Worm (Caenorhabditis elegans): ENCODE results near the gene srj-14.
A peak's percentile ranks its signal among the peaks of the same experiment; 100 is the strongest.

The srj-14 gene

DNA sequence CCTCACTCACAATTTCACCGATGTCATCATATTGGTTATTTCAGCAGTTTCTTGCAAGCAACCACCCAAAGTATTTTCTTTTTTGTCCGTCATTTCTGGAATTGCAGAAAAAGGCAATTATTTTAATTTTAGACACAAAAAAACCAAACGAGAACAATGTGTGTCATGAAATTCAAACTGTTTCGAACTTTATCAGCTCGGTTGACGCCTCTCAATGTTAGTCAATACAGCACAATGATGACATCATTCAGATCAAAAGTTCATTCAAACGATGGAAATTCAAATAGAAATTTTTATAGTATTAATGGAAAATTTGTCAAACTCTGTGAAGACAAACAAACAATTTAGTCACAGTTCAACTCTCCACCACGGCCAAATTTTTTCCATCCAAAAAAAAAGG is 22.4 kb downstream of the srj-14 start, which contains the start of gene fbxa-105:
TSS of gene fbxa-105 (minus strand) at position 97 of the 400 bp plus-strand sequence.
- TF ChIP-seq fkh-10 (GFP tag; optimal IDR thresholded peaks at IDR 0.05) = no peak
- no peak for TF ChIP-seq efl-1 (optimal IDR thresholded peaks at IDR 0.05)
- peak in 1 of 2 experiments; percentile 19 for TF ChIP-seq efl-1 (GFP tag; optimal IDR thresholded peaks at IDR 0.05 in 1 of 2)
- peak; percentile 3 for TF ChIP-seq elt-2 (tag; optimal IDR thresholded peaks at IDR 0.05)

DNA sequence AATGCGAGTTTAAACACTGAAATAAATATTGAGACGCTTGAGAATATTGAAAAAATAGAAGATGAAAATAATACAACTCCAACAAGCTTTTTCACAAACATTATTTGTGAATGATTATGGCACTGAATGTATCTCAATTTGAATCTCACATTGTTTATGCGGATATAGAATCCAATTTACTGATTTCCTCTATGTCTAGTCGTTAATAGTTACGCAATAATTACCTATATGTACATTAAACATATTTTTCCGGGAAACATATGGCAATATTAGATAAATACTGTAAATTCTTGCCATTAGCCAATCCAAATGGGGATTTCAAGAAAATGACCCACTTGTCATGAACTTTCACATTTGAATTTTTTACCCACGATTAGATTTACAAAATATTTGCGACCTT is 25.9 kb downstream of the srj-14 start, which contains the start of gene srx-9:
TSS of gene srx-9 (minus strand) at position 101 of the 400 bp plus-strand sequence.
- no peak for TF ChIP-seq fkh-10 (GFP tag; optimal IDR thresholded peaks at IDR 0.05)

DNA sequence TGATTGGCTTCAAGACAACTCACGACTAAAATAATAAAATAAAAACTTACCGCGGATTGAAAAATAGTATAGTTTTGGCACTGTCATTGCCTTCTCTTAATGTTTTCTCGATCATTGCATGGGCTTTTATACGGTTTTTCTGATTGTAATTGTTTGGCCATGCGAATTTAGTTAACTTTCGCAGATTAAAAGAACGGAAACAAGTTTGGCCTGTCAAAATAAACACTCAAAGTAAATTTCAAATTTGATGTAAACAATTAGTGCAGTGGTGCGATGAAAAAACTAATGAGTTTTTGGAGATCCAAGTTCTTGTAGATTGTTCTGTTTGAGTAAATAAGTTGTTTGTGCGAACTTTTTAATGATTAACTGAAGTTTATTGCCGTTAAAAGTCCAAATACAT is 29.7 kb downstream of the srj-14 start, which contains the start of gene gst-41:
TSS of gene gst-41 (minus strand) at position 101 of the 400 bp plus-strand sequence.
- TF ChIP-seq mep-1 (tag; optimal IDR thresholded peaks at IDR 0.05) (no peak), egl-27 (tag; optimal IDR thresholded peaks at IDR 0.05) (no peak), lin-13 (GFP tag; optimal IDR thresholded peaks at IDR 0.05) (no peak), sox-4 (tag; optimal IDR thresholded peaks at IDR 0.05) (no peak), efl-3 (GFP tag; optimal IDR thresholded peaks at IDR 0.05) (no peak), snpc-4 (tag; optimal IDR thresholded peaks at IDR 0.05) (no peak), skn-1 (tag; optimal IDR thresholded peaks at IDR 0.05) (no peak), egl-13 (tag; optimal IDR thresholded peaks at IDR 0.05) (no peak), tbx-2 (tag; optimal IDR thresholded peaks at IDR 0.05) (no peak), fos-1 (tag; optimal IDR thresholded peaks at IDR 0.05) (no peak), ceh-8 (GFP tag; optimal IDR thresholded peaks at IDR 0.05) (no peak), unc-62 (GFP tag; optimal IDR thresholded peaks at IDR 0.05) (no peak), fkh-4 (tag; optimal IDR thresholded peaks at IDR 0.05; ENCODE audit: borderline replicate concordance) (no peak), lir-3 (tag; optimal IDR thresholded peaks at IDR 0.05; ENCODE audit: poor library complexity) (no peak)

DNA sequence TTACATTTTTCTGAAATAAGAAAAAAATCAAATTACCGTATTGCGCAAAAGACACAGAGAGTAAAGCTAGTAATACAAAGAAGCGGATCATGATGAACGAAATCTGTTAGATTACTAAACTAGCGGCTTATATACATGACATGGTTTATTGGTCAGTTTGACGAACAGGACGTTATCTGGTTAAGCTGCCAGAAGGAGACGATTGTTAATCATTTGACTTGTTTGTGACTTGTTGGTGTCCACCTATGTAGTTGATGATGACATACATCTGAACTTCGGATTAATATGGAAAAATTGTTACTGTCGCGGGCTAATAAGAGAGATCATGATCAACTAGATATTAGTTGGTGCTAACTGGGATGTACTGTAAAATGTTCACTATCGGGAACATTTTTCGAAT is 30.6 kb downstream of the srj-14 start, which contains the start of gene cnc-9:
TSS of gene cnc-9 (minus strand) at position 101 of the 400 bp plus-strand sequence.
- TF ChIP-seq nhr-76 (tag; optimal IDR thresholded peaks at IDR 0.05) (no peak), irx-1 (tag; optimal IDR thresholded peaks at IDR 0.05) (no peak), efl-1 (optimal IDR thresholded peaks at IDR 0.05) (no peak), efl-1 (GFP tag; optimal IDR thresholded peaks at IDR 0.05 in 1 of 2) (peak in 1 of 2 experiments; percentile 4), lin-13 (GFP tag; optimal IDR thresholded peaks at IDR 0.05) (no peak)

DNA sequence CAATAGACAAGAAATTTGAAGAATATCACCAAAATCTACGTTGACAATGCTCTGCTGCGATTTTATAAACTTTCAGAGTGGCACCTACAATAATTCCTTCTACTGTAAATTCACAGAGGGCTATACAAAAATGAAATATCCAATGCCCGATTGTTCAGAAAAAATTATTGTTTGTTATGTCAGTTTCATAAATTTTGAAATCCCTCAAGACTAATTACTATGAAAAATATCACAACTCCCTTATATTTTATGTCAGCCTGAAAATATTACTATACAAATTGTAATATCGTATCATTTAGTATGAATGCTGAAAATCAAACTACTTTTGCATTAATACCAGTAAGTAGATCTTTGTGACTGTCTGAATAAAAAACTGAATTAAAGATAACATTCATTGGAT is 31.1 kb downstream of the srj-14 start, which contains the start of gene srx-60:
TSS of gene srx-60 (plus strand) at position 301 of the 400 bp plus-strand sequence.
- TF ChIP-seq ztf-11 (tag; optimal IDR thresholded peaks at IDR 0.05) = no peak
- TF ChIP-seq xbp-1 (tag; optimal IDR thresholded peaks at IDR 0.05) = no peak
- no peak for TF ChIP-seq hlh-17 (GFP tag; optimal IDR thresholded peaks at IDR 0.05; ENCODE audit: borderline replicate concordance)
- no peak for TF ChIP-seq rnt-1 (tag; optimal IDR thresholded peaks at IDR 0.05)
- TF ChIP-seq aha-1 (tag; optimal IDR thresholded peaks at IDR 0.05) = no peak
- no peak for TF ChIP-seq unc-30 (tag; optimal IDR thresholded peaks at IDR 0.05)
- no peak for TF ChIP-seq jun-1 (tag; optimal IDR thresholded peaks at IDR 0.05)
- no peak for TF ChIP-seq nhr-28 (tag; optimal IDR thresholded peaks at IDR 0.05)

DNA sequence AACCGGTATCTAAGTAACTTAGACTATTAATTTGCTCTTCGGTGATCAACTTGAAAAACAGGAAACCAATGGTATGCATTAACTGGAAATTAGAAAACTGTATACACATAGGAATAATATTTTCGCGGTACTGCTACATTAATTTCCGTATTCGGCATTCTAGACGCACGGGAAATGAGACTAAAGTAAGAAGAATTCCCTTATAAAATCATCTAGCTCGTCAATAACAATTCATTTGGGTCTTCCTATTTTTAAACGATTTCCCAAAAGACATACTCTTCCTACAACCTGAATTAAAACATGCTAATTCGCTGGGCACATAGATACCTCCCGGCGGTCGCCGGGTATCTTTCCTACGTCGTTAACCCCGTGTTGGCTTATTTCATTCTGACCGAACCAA is 32.8 kb downstream of the srj-14 start, which contains the start of gene srj-13:
TSS of gene srj-13 (plus strand) at position 301 of the 400 bp plus-strand sequence.
- no peak for TF ChIP-seq tbx-2 (tag; optimal IDR thresholded peaks at IDR 0.05)
- no peak for TF ChIP-seq nhr-90 (tag; optimal IDR thresholded peaks at IDR 0.05; ENCODE audit: poor library complexity)
- TF ChIP-seq egl-27 (tag; optimal IDR thresholded peaks at IDR 0.05) = no peak
- TF ChIP-seq unc-130 (tag; optimal IDR thresholded peaks at IDR 0.05) = no peak
- TF ChIP-seq nhr-84 (tag; optimal IDR thresholded peaks at IDR 0.05) = no peak
- no peak for TF ChIP-seq C04F5.9 (tag; optimal IDR thresholded peaks at IDR 0.05)
- no peak for TF ChIP-seq F16B12.6 (tag; optimal IDR thresholded peaks at IDR 0.05)
- no peak for TF ChIP-seq nhr-28 (tag; optimal IDR thresholded peaks at IDR 0.05)
- TF ChIP-seq pax-3 (tag; optimal IDR thresholded peaks at IDR 0.05) = no peak
- TF ChIP-seq grh-1 (GFP tag; IDR thresholded peaks at IDR 0.05) = no peak
- TF ChIP-seq lin-15B (tag; optimal IDR thresholded peaks at IDR 0.05) = no peak
- no peak for TF ChIP-seq nhr-11 (tag; optimal IDR thresholded peaks at IDR 0.05)
- no peak for TF ChIP-seq C16A3.4 (tag; optimal IDR thresholded peaks at IDR 0.05)
- TF ChIP-seq lin-39 (tag; optimal IDR thresholded peaks at IDR 0.05) = no peak
